Worm (Caenorhabditis elegans) whole organism, L3 larva: ENCODE results near the gene F46B6.5.

Experiments
- R02D3.7 ChIP-seq: fragments of 150-350 bp; optimal IDR thresholded peaks from 2 replicates; lab custom pipeline; 2014; ENCODE audit warnings: missing biosample characterization, missing genetic modification characterization
- aly-2 ChIP-seq: fragments of 150-350 bp; optimal IDR thresholded peaks from 2 replicates; lab custom pipeline; 2014; ENCODE audit warnings: missing biosample characterization, missing genetic modification characterization
- ama-1 ChIP-seq: fragments of 150-350 bp; optimal IDR thresholded peaks from 2 replicates; lab custom pipeline; 2018
- ceh-16 ChIP-seq: sonication (generic microtip); optimal IDR thresholded peaks from 2 replicates; lab custom pipeline; 2017; ENCODE audit warnings: missing biosample characterization, missing genetic modification characterization
- ceh-28 ChIP-seq: fragments of 150-350 bp; optimal IDR thresholded peaks from 2 replicates; lab custom pipeline; 2014; ENCODE audit warnings: missing biosample characterization, missing genetic modification reagents, missing genetic modification characterization
- ceh-9 ChIP-seq: sonication (generic microtip); optimal IDR thresholded peaks from 2 replicates; lab custom pipeline; 2018; ENCODE audit warnings: missing biosample characterization, missing genetic modification characterization
- daf-12 ChIP-seq: fragments of 150-350 bp; optimal IDR thresholded peaks from 2 replicates; lab custom pipeline; 2014; ENCODE audit warnings: missing biosample characterization, missing genetic modification reagents, missing genetic modification characterization
- egl-27 ChIP-seq: sonication (generic microtip); optimal IDR thresholded peaks from 4 replicates; lab custom pipeline; 2017; ENCODE audit warnings: missing biosample characterization, missing genetic modification reagents, missing genetic modification characterization
- egl-5 ChIP-seq: fragments of 150-350 bp; optimal IDR thresholded peaks from 2 replicates; lab custom pipeline; 2017; ENCODE audit warnings: missing biosample characterization, missing genetic modification reagents, missing genetic modification characterization, inconsistent platforms
- elt-1 ChIP-seq: fragments of 150-350 bp; optimal IDR thresholded peaks from 2 replicates; lab custom pipeline; 2014; ENCODE audit warnings: missing biosample characterization, missing genetic modification characterization
- eor-1 ChIP-seq, 2 experiments: fragments of 150-350 bp; optimal IDR thresholded peaks; 2 replicates each; lab custom pipeline; 2014 to 2018; ENCODE audit warnings: missing biosample characterization in 2 of 2, missing genetic modification characterization in 2 of 2
- fkh-10 ChIP-seq: sonication (generic microtip); optimal IDR thresholded peaks from 2 replicates; lab custom pipeline; 2017; ENCODE audit warnings: missing biosample characterization, missing genetic modification reagents, missing genetic modification characterization
- fkh-2 ChIP-seq: fragments of 150-350 bp; optimal IDR thresholded peaks from 2 replicates; lab custom pipeline; 2014; ENCODE audit warnings: missing biosample characterization, missing genetic modification reagents, missing genetic modification characterization
- fos-1 ChIP-seq: fragments of 150-350 bp; optimal IDR thresholded peaks from 2 replicates; lab custom pipeline; 2014; ENCODE audit warnings: missing biosample characterization, missing genetic modification characterization
- mdl-1 ChIP-seq: fragments of 150-350 bp; optimal IDR thresholded peaks from 2 replicates; lab custom pipeline; 2014; ENCODE audit warnings: missing biosample characterization, missing genetic modification characterization
- mml-1 ChIP-seq: fragments of 150-350 bp; sonication (generic microtip); optimal IDR thresholded peaks from 3 replicates; lab custom pipeline; 2014; ENCODE audit warnings: missing biosample characterization, missing genetic modification characterization
- nfya-1 ChIP-seq: sonication (generic microtip); optimal IDR thresholded peaks from 2 replicates; lab custom pipeline; 2017; ENCODE audit warnings: missing genetic modification characterization, mild to moderate bottlenecking, missing compliant biosample characterization, antibody characterized with exemption, moderate library complexity; ENCODE audit not compliant: insufficient read depth
- nhr-12 ChIP-seq: fragments of 150-350 bp; optimal IDR thresholded peaks from 2 replicates; lab custom pipeline; 2014; ENCODE audit warnings: missing biosample characterization, missing genetic modification characterization
- nhr-23 ChIP-seq: fragments of 150-350 bp; optimal IDR thresholded peaks from 2 replicates; lab custom pipeline; 2014; ENCODE audit warnings: missing biosample characterization, missing genetic modification reagents, missing genetic modification characterization
- nhr-237 ChIP-seq: fragments of 150-350 bp; optimal IDR thresholded peaks from 2 replicates; lab custom pipeline; 2014; ENCODE audit warnings: missing biosample characterization, missing genetic modification characterization
- nhr-25 ChIP-seq: sonication (generic microtip); optimal IDR thresholded peaks from 2 replicates; lab custom pipeline; 2017; ENCODE audit warnings: missing biosample characterization, missing genetic modification characterization
- nhr-28 ChIP-seq: fragments of 150-350 bp; optimal IDR thresholded peaks from 2 replicates; lab custom pipeline; 2014; ENCODE audit warnings: missing biosample characterization, missing genetic modification characterization
- nhr-43 ChIP-seq: sonication (generic microtip); optimal IDR thresholded peaks from 2 replicates; lab custom pipeline; 2016; ENCODE audit warnings: mild to moderate bottlenecking, missing genetic modification characterization, missing compliant biosample characterization; ENCODE audit not compliant: poor library complexity, severe bottlenecking
- nhr-77 ChIP-seq: fragments of 150-350 bp; optimal IDR thresholded peaks from 2 replicates; lab custom pipeline; 2014; ENCODE audit warnings: missing biosample characterization, missing genetic modification characterization
- pha-4 ChIP-seq: fragments of 150-350 bp; optimal IDR thresholded peaks from 2 replicates; lab custom pipeline; 2014; ENCODE audit warnings: missing biosample characterization, missing genetic modification reagents, missing genetic modification characterization
- pqm-1 ChIP-seq: fragments of 150-350 bp; optimal IDR thresholded peaks from 2 replicates; lab custom pipeline; 2017; ENCODE audit warnings: missing biosample characterization, missing genetic modification characterization, inconsistent platforms
- sea-2 ChIP-seq: fragments of 150-350 bp; sonication (generic microtip); optimal IDR thresholded peaks from 4 replicates; lab custom pipeline; 2014; ENCODE audit warnings: missing biosample characterization, missing genetic modification reagents, missing genetic modification characterization
- skn-1 ChIP-seq: fragments of 150-350 bp; optimal IDR thresholded peaks from 2 replicates; lab custom pipeline; 2014; ENCODE audit warnings: missing biosample characterization, missing genetic modification characterization
- tbx-2 ChIP-seq: sonication (generic microtip); optimal IDR thresholded peaks from 2 replicates; lab custom pipeline; 2016; ENCODE audit warnings: mild to moderate bottlenecking, missing genetic modification characterization, missing compliant biosample characterization
- unc-39 ChIP-seq: sonication (generic microtip); optimal IDR thresholded peaks from 4 replicates; lab custom pipeline; 2017; ENCODE audit warnings: missing biosample characterization, missing genetic modification characterization
- zag-1 ChIP-seq: fragments of 150-350 bp; optimal IDR thresholded peaks from 2 replicates; lab custom pipeline; 2014; ENCODE audit warnings: missing biosample characterization, missing genetic modification characterization
- ztf-11 ChIP-seq: fragments of 150-350 bp; optimal IDR thresholded peaks from 2 replicates; lab custom pipeline; 2014; ENCODE audit warnings: missing biosample characterization, missing genetic modification characterization
- ztf-4 ChIP-seq: fragments of 150-350 bp; optimal IDR thresholded peaks from 2 replicates; lab custom pipeline; 2014; ENCODE audit warnings: missing biosample characterization, missing genetic modification characterization

The F46B6.5 gene

DNA sequence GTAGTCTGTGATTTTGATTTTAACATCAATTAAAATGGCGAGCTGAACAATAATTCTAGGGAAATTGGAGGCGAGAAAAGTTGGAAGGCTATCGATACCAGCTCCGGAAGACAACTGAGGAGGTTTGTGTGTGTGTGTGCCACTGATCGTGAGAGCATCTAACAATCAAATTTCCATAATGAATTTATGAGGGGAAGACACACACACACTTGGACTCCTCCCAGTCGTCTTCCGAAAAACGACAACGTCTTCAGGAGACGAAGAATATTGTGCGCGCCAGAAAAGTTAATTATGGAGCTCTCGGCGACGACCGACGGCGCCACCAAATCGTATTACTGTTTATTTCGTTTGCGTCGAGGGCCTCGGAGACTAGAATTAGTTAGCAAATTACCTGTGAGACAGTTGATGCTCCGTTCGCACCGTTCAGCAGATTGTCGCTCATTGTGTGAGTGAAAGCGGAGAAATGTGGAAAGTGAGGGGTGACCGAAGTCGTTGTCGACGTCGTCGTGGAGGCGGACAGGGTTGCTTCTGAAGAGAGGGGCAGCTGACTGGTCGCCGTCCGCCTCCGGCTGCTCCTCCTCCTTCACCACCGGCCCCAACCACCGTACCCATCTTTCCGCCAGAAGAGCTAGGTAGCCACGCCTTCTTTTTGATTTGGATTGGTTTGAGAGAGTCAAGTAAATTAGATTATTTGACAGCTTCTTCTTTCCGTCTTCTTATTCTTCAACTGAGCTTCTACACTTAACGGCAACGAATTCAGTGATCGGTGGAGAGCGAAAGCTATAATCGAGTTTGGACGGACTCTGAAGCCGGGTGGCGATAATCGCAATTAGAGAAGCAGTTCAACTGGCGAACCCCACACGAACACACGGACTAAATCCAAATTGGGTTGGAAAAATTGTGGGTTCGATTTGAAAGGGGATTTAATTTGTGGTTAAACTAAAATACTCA is 13.8 kb downstream of the F46B6.5 start, which contains the start of gene unc-42:
TSS of gene unc-42 (minus strand) at position 564 of the 951 bp plus-strand sequence.
- TF ChIP-seq skn-1 (no peak), fkh-10 (GFP tag; lab: Kevin White, UChicago) (peak; percentile 56), daf-12 (tag; lab: Kevin White, UChicago) (no peak), nfya-1 (tag; lab: Kevin White, UChicago) (peak; percentile 61), pqm-1 (no peak), egl-27 (tag; lab: Kevin White, UChicago) (no peak)

DNA sequence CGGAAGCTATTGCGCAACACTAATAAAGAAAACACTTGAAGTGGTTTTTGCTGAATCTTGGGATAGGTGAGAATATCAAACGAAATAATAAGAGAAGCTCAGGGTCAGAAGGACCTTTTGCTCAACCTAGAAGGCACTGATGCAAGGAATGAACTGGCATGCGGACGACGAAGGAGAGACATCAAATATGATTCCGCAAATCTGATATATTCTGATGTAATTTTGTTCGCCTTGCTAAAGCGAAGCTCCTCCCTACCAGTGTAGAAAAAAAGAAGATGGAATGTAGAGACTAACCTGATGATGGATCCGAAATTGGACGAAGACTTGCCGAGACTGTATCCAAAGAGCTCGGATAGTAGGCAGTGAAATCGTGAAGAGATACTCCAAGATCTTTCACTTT is 14.9 kb downstream of the F46B6.5 start:
- no peak for TF ChIP-seq nhr-237 (tag; lab: Kevin White, UChicago)
- TF ChIP-seq ceh-16 (tag; lab: Kevin White, UChicago) = no peak
- TF ChIP-seq fkh-10 (GFP tag; lab: Kevin White, UChicago) = peak; percentile 24

DNA sequence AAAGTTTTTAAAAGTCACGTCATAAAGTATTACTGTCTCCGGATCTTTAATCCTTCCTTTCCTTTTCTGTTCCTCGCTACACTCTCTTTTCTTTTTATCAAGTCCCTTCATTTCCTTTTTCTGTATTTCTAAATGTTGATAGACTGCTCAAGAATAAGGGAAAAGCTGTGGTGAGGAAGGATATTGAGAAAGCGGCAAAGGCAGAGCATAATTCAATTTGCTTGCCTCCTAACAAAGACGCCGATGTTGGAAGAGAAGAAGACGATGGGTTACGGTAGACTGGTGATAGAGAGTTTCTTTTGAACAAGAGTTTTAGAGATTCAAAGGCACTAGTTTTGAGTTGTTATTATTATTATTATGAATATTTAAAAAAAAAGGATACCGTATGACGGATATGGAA is 17.2 kb downstream of the F46B6.5 start:
- no peak for TF ChIP-seq egl-5 (tag; lab: Kevin White, UChicago)
- TF ChIP-seq ceh-28 (tag; lab: Kevin White, UChicago) = no peak
- TF ChIP-seq unc-39 (tag; lab: Kevin White, UChicago) = no peak
- peak; percentile 64 for TF ChIP-seq nfya-1 (tag; lab: Kevin White, UChicago)
- TF ChIP-seq fkh-10 (GFP tag; lab: Kevin White, UChicago) = peak; percentile 99

DNA sequence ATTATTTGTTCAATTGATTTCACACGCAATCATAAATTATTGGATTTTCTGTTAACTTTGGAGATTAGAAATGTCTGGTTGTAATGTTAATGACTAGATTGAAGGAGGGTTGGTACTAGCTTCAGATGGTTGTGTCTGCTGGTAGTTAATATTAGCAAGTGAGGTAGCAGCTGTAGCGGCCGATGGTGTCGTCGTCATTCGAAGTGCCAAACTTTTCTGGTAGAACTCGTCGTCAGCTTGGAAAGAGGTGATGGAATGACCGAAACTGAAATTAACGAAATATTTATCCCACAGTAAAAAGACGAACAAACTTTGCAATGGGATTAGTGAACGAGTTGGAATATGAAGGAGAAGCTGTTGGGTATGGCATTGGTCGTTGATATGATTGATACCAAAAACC is 18.3 kb downstream of the F46B6.5 start:
- TF ChIP-seq nhr-43 (tag; lab: Kevin White, UChicago) = no peak
- TF ChIP-seq zag-1 (tag; lab: Kevin White, UChicago) = no peak
- no peak for TF ChIP-seq egl-5 (tag; lab: Kevin White, UChicago)
- TF ChIP-seq pha-4 (tag; lab: Kevin White, UChicago) = no peak
- TF ChIP-seq nhr-237 (tag; lab: Kevin White, UChicago) = no peak
- no peak for TF ChIP-seq eor-1 (tag; optimal IDR thresholded peaks at IDR 0.05; lab: Kevin White, UChicago)
- TF ChIP-seq ceh-28 (tag; lab: Kevin White, UChicago) = no peak
- no peak for TF ChIP-seq pqm-1

DNA sequence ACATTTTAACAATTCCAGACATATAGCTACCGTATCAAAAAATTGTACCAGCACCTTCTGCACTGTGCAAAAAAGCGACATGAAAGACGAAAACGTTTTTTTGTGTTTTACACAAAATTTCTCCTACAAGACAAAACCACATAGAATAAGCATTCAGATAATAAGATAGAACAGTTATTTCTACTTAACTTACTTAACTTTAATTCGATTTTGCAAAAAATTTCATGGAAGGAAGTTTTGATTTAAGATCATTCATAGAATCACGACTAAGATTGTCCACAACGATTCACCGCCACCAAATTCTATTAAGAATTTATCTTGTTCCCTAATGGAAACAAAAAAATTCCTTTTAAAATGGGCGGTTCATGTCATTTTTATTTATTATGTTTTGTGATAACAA is 19.1 kb downstream of the F46B6.5 start:
- TF ChIP-seq fkh-2 (tag; lab: Kevin White, UChicago) (no peak), eor-1 (tag; optimal IDR thresholded peaks at IDR 0.05; lab: Kevin White, UChicago) (no peak), daf-12 (tag; lab: Kevin White, UChicago) (no peak), mml-1 (tag; lab: Kevin White, UChicago) (no peak), unc-39 (tag; lab: Kevin White, UChicago) (no peak), nhr-77 (no peak), nhr-43 (tag; lab: Kevin White, UChicago) (no peak), ceh-28 (tag; lab: Kevin White, UChicago) (no peak), ceh-16 (tag; lab: Kevin White, UChicago) (no peak), pha-4 (tag; lab: Kevin White, UChicago) (no peak), nhr-28 (no peak), ceh-9 (tag; lab: Kevin White, UChicago) (no peak), ztf-11 (no peak), nfya-1 (tag; lab: Kevin White, UChicago) (no peak), nhr-25 (tag; lab: Kevin White, UChicago) (no peak)

DNA sequence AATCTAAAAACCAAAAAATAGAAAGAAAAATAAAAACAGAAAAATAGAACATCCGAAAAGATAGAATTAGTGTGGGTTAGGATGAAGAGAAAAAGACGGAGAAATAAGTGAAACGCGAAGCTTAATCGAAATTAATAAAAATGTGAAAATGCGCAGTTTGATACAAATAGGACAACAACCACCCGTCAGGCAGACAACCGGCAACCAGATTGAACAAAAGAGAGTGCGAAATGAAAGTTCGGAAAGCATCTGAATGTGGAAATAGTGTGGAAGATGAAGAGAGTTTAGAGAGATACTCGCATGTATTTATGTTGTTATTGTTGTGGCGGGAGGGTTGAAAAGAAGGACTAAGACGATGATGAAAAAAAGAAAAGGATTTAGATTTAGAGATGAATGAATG is 24.4 kb downstream of the F46B6.5 start:
- TF ChIP-seq aly-2 (tag; lab: Kevin White, UChicago) (no peak), nhr-23 (tag; lab: Kevin White, UChicago) (peak; percentile 25), fos-1 (no peak)
- TF ChIP-seq, all 47 proteins: peak for 1

DNA sequence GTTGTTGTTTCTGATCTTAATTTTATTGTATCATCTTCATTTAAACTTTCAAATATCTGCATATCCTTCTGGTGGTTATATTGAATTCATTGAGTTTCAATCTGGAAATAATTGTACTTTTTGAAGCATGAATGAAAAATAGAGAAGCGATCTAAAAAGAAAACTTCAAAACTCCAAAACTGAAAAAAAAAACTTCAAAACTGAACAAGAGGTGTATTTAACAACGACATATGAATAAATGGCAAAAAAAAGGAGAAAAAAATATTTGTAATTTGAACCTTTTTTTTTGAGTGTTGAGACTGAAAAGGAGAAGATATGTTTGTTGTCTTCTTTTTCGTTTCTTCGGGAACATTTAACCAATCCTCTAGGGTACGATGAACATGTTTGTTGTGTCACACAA is 25.0 kb downstream of the F46B6.5 start, which contains the start of gene F58E6.11:
TSS of gene F58E6.11 (minus strand) at position 101 of the 400 bp plus-strand sequence.
- TF ChIP-seq skn-1 (no peak), egl-5 (tag; lab: Kevin White, UChicago) (no peak), R02D3.7 (tag; lab: Kevin White, UChicago) (no peak), ztf-4 (tag; lab: Kevin White, UChicago) (no peak), tbx-2 (tag; lab: Kevin White, UChicago) (no peak), ama-1 (no peak), egl-27 (tag; lab: Kevin White, UChicago) (no peak), aly-2 (tag; lab: Kevin White, UChicago) (no peak), daf-12 (tag; lab: Kevin White, UChicago) (no peak), ceh-28 (tag; lab: Kevin White, UChicago) (no peak), sea-2 (GFP tag; lab: Kevin White, UChicago) (no peak), mdl-1 (tag; lab: Kevin White, UChicago) (no peak), elt-1 (no peak), nhr-12 (tag; lab: Kevin White, UChicago) (no peak), fkh-10 (GFP tag; lab: Kevin White, UChicago) (no peak), nhr-43 (tag; lab: Kevin White, UChicago) (no peak), eor-1 (tag; optimal IDR thresholded peaks at IDR 0.05; lab: Kevin White, UChicago) (no peak)
- TF ChIP-seq, all 47 proteins: peak for 0
